Fruit fly (Drosophila melanogaster) whole organism, embryonic: ENCODE results near the gene gry.
A peak's percentile ranks its signal among the peaks of the same experiment; 100 is the strongest.

ENCODE experiments used
- Abd-B ChIP-seq: fragments of 200-800 bp; sonication (Bioruptor generic); optimal IDR thresholded peaks from 2 replicates; lab custom pipeline; 2018; ENCODE audit warnings: missing biosample characterization, mild to moderate bottlenecking, missing genetic modification characterization, moderate library complexity
- B-H2 ChIP-seq: fragments of 200-800 bp; sonication (Bioruptor generic); optimal IDR thresholded peaks from 2 replicates; lab custom pipeline; 2018; ENCODE audit warnings: missing biosample characterization, mild to moderate bottlenecking, missing genetic modification characterization
- CG10366 ChIP-seq: fragments of 200-800 bp; sonication (Bioruptor generic); IDR thresholded peaks from 2 replicates; pipeline ENCODE4 v1.3.6; 2022; ENCODE audit warnings: missing biosample characterization, missing genetic modification characterization
- CG11247 ChIP-seq: fragments of 200-800 bp; sonication (Bioruptor generic); IDR thresholded peaks from 2 replicates; pipeline ENCODE4 v1.3.6; 2022; ENCODE audit warnings: missing biosample characterization, missing genetic modification characterization
- CG11560 ChIP-seq: fragments of 200-800 bp; sonication (Bioruptor generic); IDR thresholded peaks from 3 replicates; pipeline ENCODE4 v1.3.6; 2022; ENCODE audit warnings: missing biosample characterization, missing genetic modification characterization
- CG13894 ChIP-seq: fragments of 200-800 bp; sonication (Bioruptor generic); optimal IDR thresholded peaks from 3 replicates; lab custom pipeline; 2018; ENCODE audit warnings: missing biosample characterization, mild to moderate bottlenecking, missing genetic modification characterization, moderate library complexity
- CG14014 ChIP-seq: fragments of 200-800 bp; sonication (Bioruptor generic); IDR thresholded peaks from 2 replicates; pipeline ENCODE4 v1.3.6; 2022; ENCODE audit warnings: missing biosample characterization, missing genetic modification characterization
- CG14965 ChIP-seq: fragments of 200-800 bp; sonication (Bioruptor generic); optimal IDR thresholded peaks from 2 replicates; lab custom pipeline; 2016; ENCODE audit warnings: missing biosample characterization, missing genetic modification characterization, borderline replicate concordance
- CG15269 ChIP-seq: fragments of 200-800 bp; sonication (Bioruptor generic); optimal IDR thresholded peaks from 2 replicates; lab custom pipeline; 2018; ENCODE audit warnings: missing biosample characterization, mild to moderate bottlenecking, missing genetic modification characterization, moderate library complexity
- CG30020 ChIP-seq: fragments of 200-800 bp; optimal IDR thresholded peaks from 2 replicates; lab custom pipeline; 2019; ENCODE audit warnings: missing biosample characterization, mild to moderate bottlenecking, missing genetic modification characterization, moderate library complexity
- CG31224 ChIP-seq: fragments of 200-800 bp; sonication (Bioruptor generic); IDR thresholded peaks from 2 replicates; pipeline ENCODE4 v1.3.6; 2022; ENCODE audit warnings: missing biosample characterization, missing genetic modification characterization
- CG31441 ChIP-seq: fragments of 200-800 bp; sonication (Bioruptor generic); IDR thresholded peaks from 2 replicates; pipeline ENCODE4 v1.3.6; 2022; ENCODE audit warnings: missing biosample characterization, missing genetic modification characterization
- CG4282 ChIP-seq: fragments of 200-800 bp; sonication (Bioruptor generic); optimal IDR thresholded peaks from 2 replicates; lab custom pipeline; 2016; ENCODE audit warnings: missing biosample characterization, missing genetic modification characterization
- CG4854 ChIP-seq: fragments of 200-800 bp; sonication (Bioruptor generic); optimal IDR thresholded peaks from 2 replicates; lab custom pipeline; 2016; ENCODE audit warnings: missing biosample characterization, missing genetic modification characterization, inconsistent platforms
- CG5245 ChIP-seq: fragments of 200-800 bp; sonication (Bioruptor generic); optimal IDR thresholded peaks from 3 replicates; lab custom pipeline; 2016; ENCODE audit warnings: missing biosample characterization, missing genetic modification characterization
- CG7745 ChIP-seq: fragments of 200-800 bp; sonication (Bioruptor generic); optimal IDR thresholded peaks from 2 replicates; lab custom pipeline; 2018; ENCODE audit warnings: missing biosample characterization, mild to moderate bottlenecking, missing genetic modification characterization, moderate library complexity
- CG9727 ChIP-seq: fragments of 200-800 bp; sonication (Bioruptor generic); optimal IDR thresholded peaks from 3 replicates; lab custom pipeline; 2017; ENCODE audit warnings: missing biosample characterization, mild to moderate bottlenecking, missing genetic modification characterization
- CG9932 ChIP-seq: fragments of 200-800 bp; sonication (Bioruptor generic); IDR thresholded peaks from 2 replicates; pipeline ENCODE4 v1.3.6; 2022; ENCODE audit warnings: missing biosample characterization, missing genetic modification characterization
- Chrac-16 ChIP-seq: fragments of 200-800 bp; sonication (Bioruptor generic); optimal IDR thresholded peaks from 3 replicates; lab custom pipeline; 2016; ENCODE audit warnings: missing biosample characterization, missing genetic modification characterization
- D19B ChIP-seq: fragments of 200-800 bp; sonication (Bioruptor generic); optimal IDR thresholded peaks from 2 replicates; lab custom pipeline; 2017; ENCODE audit warnings: missing biosample characterization, mild to moderate bottlenecking, missing genetic modification characterization
- Dfd ChIP-seq, 2 experiments: fragments of >200 bp; optimal IDR thresholded peaks; 2 replicates each; lab custom pipeline; 2017; ENCODE audit warnings: missing biosample characterization in 2 of 2, missing genetic modification characterization in 2 of 2
- HLH4C ChIP-seq: fragments of 200-800 bp; sonication (Bioruptor generic); IDR thresholded peaks from 3 replicates; pipeline ENCODE4 v1.3.6; 2022; ENCODE audit warnings: missing biosample characterization, missing genetic modification characterization; ENCODE audit not compliant: partially characterized antibody
- HLHmδ ChIP-seq: fragments of 200-800 bp; sonication (Bioruptor generic); optimal IDR thresholded peaks from 2 replicates; lab custom pipeline; 2018; ENCODE audit warnings: missing biosample characterization, mild to moderate bottlenecking, missing genetic modification characterization, moderate library complexity
- Hand ChIP-seq: fragments of 200-800 bp; sonication (Bioruptor generic); optimal IDR thresholded peaks from 2 replicates; lab custom pipeline; 2017; ENCODE audit warnings: mild to moderate bottlenecking, missing biosample characterization, missing genetic modification reagents, missing genetic modification characterization
- Myb ChIP-seq: fragments of 200-800 bp; sonication (Bioruptor generic); optimal IDR thresholded peaks from 2 replicates; lab custom pipeline; 2016; ENCODE audit warnings: missing biosample characterization, missing genetic modification characterization
- Neu2 ChIP-seq: fragments of 200-800 bp; sonication (Bioruptor generic); optimal IDR thresholded peaks from 3 replicates; lab custom pipeline; 2016; ENCODE audit warnings: missing biosample characterization, missing genetic modification characterization, borderline replicate concordance
- NfI ChIP-seq: fragments of 200-800 bp; sonication (Bioruptor generic); optimal IDR thresholded peaks from 3 replicates; lab custom pipeline; 2018; ENCODE audit warnings: missing biosample characterization, mild to moderate bottlenecking, missing genetic modification characterization, moderate library complexity
- PHDP ChIP-seq: fragments of 200-800 bp; sonication (Bioruptor generic); optimal IDR thresholded peaks from 3 replicates; lab custom pipeline; 2018; ENCODE audit warnings: missing biosample characterization, mild to moderate bottlenecking, missing genetic modification characterization, moderate library complexity
- bowl ChIP-seq: fragments of 200-800 bp; sonication (Bioruptor generic); IDR thresholded peaks from 2 replicates; pipeline ENCODE4 v1.3.6; 2022; ENCODE audit warnings: missing biosample characterization, missing genetic modification characterization
- cad ChIP-seq: fragments of >200 bp; optimal IDR thresholded peaks from 2 replicates; lab custom pipeline; 2017; ENCODE audit warnings: missing biosample characterization, missing genetic modification characterization
- cas ChIP-seq: fragments of 200-800 bp; sonication (Bioruptor generic); IDR thresholded peaks from 2 replicates; pipeline ENCODE4 v1.3.6; 2022; ENCODE audit warnings: missing biosample characterization, missing genetic modification characterization
- caup ChIP-seq: fragments of 200-800 bp; sonication (Bioruptor generic); optimal IDR thresholded peaks from 3 replicates; lab custom pipeline; 2017; ENCODE audit warnings: missing biosample characterization, mild to moderate bottlenecking, missing genetic modification characterization, moderate library complexity; ENCODE audit not compliant: severe bottlenecking
- da ChIP-seq: fragments of 200-800 bp; sonication (Bioruptor generic); optimal IDR thresholded peaks from 2 replicates; lab custom pipeline; 2016; ENCODE audit warnings: missing biosample characterization, missing genetic modification characterization
- gcm2 ChIP-seq: fragments of 200-800 bp; sonication (Bioruptor generic); optimal IDR thresholded peaks from 2 replicates; lab custom pipeline; 2016; ENCODE audit warnings: missing biosample characterization, missing genetic modification characterization
- grau ChIP-seq: fragments of 200-800 bp; optimal IDR thresholded peaks from 3 replicates; lab custom pipeline; 2019; ENCODE audit warnings: missing biosample characterization, mild to moderate bottlenecking, missing genetic modification characterization, moderate library complexity
- gt ChIP-seq: fragments of 200-800 bp; sonication (Bioruptor generic); IDR thresholded peaks from 2 replicates; pipeline ENCODE4 v1.3.6; 2022; ENCODE audit warnings: missing biosample characterization, missing genetic modification characterization
- klu ChIP-seq: fragments of 200-800 bp; sonication (Bioruptor generic); IDR thresholded peaks from 2 replicates; pipeline ENCODE4 v1.3.6; 2022; ENCODE audit warnings: missing biosample characterization, missing genetic modification characterization
- mld ChIP-seq: fragments of 200-800 bp; sonication (Bioruptor generic); IDR thresholded peaks from 3 replicates; pipeline ENCODE4 v1.3.6; 2022; ENCODE audit warnings: missing biosample characterization, missing genetic modification characterization; ENCODE audit not compliant: partially characterized antibody
- nerfin-1 ChIP-seq: fragments of 200-800 bp; sonication (Bioruptor generic); optimal IDR thresholded peaks from 3 replicates; lab custom pipeline; 2019; ENCODE audit warnings: missing biosample characterization, mild to moderate bottlenecking, missing genetic modification characterization, moderate library complexity
- pho ChIP-seq: fragments of 200-800 bp; sonication (Bioruptor generic); optimal IDR thresholded peaks from 2 replicates; lab custom pipeline; 2016; ENCODE audit warnings: missing biosample characterization, missing genetic modification characterization
- pzg ChIP-seq: fragments of 200-800 bp; sonication (Bioruptor generic); optimal IDR thresholded peaks from 3 replicates; lab custom pipeline; 2018; ENCODE audit warnings: missing biosample characterization, mild to moderate bottlenecking, missing genetic modification characterization, moderate library complexity
- row ChIP-seq: fragments of 200-800 bp; sonication (Bioruptor generic); IDR thresholded peaks from 3 replicates; pipeline ENCODE4 v1.3.6; 2022; ENCODE audit warnings: missing biosample characterization, missing genetic modification characterization
- scrt ChIP-seq: fragments of 200-800 bp; sonication (Bioruptor generic); optimal IDR thresholded peaks from 2 replicates; lab custom pipeline; 2018; ENCODE audit warnings: missing biosample characterization, mild to moderate bottlenecking, missing genetic modification characterization, moderate library complexity
- sna ChIP-seq: fragments of 200-800 bp; sonication (Bioruptor generic); IDR thresholded peaks from 2 replicates; pipeline ENCODE4 v1.3.6; 2022; ENCODE audit warnings: missing biosample characterization, missing genetic modification characterization; ENCODE audit not compliant: partially characterized antibody
- sr ChIP-seq: fragments of 200-800 bp; sonication (Bioruptor generic); IDR thresholded peaks from 3 replicates; pipeline ENCODE4 v1.3.6; 2022; ENCODE audit warnings: missing biosample characterization, missing genetic modification characterization
- tio ChIP-seq: fragments of 200-800 bp; sonication (Bioruptor generic); optimal IDR thresholded peaks from 2 replicates; lab custom pipeline; 2017; ENCODE audit warnings: missing biosample characterization, missing genetic modification characterization, inconsistent platforms
- tll ChIP-seq, 2 experiments: fragments of 200-800 bp in 1 of 2; fragments of >200 bp in 1 of 2; sonication (Bioruptor generic) in 1 of 2; optimal IDR thresholded peaks; 2 replicates each; lab custom pipeline; 2017 to 2019; ENCODE audit warnings: missing biosample characterization in 2 of 2, missing genetic modification characterization in 2 of 2, mild to moderate bottlenecking in 1 of 2, moderate library complexity in 1 of 2
- tna ChIP-seq: fragments of 200-800 bp; sonication (Bioruptor generic); IDR thresholded peaks from 2 replicates; pipeline ENCODE4 v1.3.6; 2022; ENCODE audit warnings: missing biosample characterization, missing genetic modification characterization; ENCODE audit not compliant: partially characterized antibody

Gene gry

dm6 chr3L:3197464-3197863, 1.4 kb upstream of the gry start, which contains the start of gene CG14966 (continued):
- no peak for TF ChIP-seq HLHmδ
- no peak for TF ChIP-seq D19B
- 0 out of 3 replicates have a peak, but pooled peaks have one; percentile 42 for TF ChIP-seq CG11560 (tag; lab: Robert Waterston, UW)
- no peak for TF ChIP-seq sr
- peak; percentile 20 for TF ChIP-seq B-H2 (GFP tag; lab: Kevin White, UChicago)
- peak; percentile 29 for TF ChIP-seq pho
- peak; percentile 34 for TF ChIP-seq grau (tag; lab: Kevin White, UChicago)
- TF ChIP-seq pzg = peak; percentile 89
- TF ChIP-seq CG30020 = peak; percentile 42
- peak; percentile 31 for TF ChIP-seq nerfin-1 (tag; lab: Kevin White, UChicago)
- no peak for TF ChIP-seq Abd-B (GFP tag; lab: Kevin White, UChicago)
- no peak for TF ChIP-seq bowl
- TF ChIP-seq CG14014 (GFP tag; lab: Robert Waterston, UW) = peak; percentile 57; the same call in 1 of the 2 replicates
- no peak for TF ChIP-seq gt (GFP tag; lab: Robert Waterston, UW)
- peak; percentile 76 for TF ChIP-seq HLH4C (GFP tag; lab: Robert Waterston, UW)
- peak; percentile 85 for TF ChIP-seq row (GFP tag; lab: Robert Waterston, UW)
- TF ChIP-seq Hand (GFP tag; lab: Kevin White, UChicago) = no peak
- peak; percentile 1 for TF ChIP-seq PHDP
- no peak for TF ChIP-seq Dfd (GFP tag; optimal IDR thresholded peaks at IDR 0.05; lab: Kevin White, UChicago)
- TF ChIP-seq CG4854 (GFP tag; lab: Kevin White, UChicago) = peak; percentile 19
- no peak for TF ChIP-seq cad (GFP tag; lab: Kevin White, UChicago)
- TF ChIP-seq NfI = no peak
- no peak for TF ChIP-seq CG10366 (GFP tag; lab: Robert Waterston, UW)
- TF ChIP-seq CG9727 = no peak
- TF ChIP-seq sna (GFP tag; lab: Robert Waterston, UW) = peak; percentile 94
- TF ChIP-seq caup (GFP tag; lab: Kevin White, UChicago) = no peak
- no peak for TF ChIP-seq CG5245 (GFP tag; lab: Kevin White, UChicago)
- no peak for TF ChIP-seq CG4282 (GFP tag; lab: Kevin White, UChicago)
- TF ChIP-seq Chrac-16 (GFP tag; lab: Kevin White, UChicago) = peak; percentile 4
- peak; percentile 78 for TF ChIP-seq CG9932 (GFP tag; lab: Robert Waterston, UW)

dm6 chr3L:3203062-3203461, 4.2 kb downstream of the gry start, which contains the start of gene CG32271:
Gene CG32271, minus strand, starts transcription at chr3L:3203162.
- TF ChIP-seq tna = no peak
- no peak for TF ChIP-seq CG15269
- TF ChIP-seq CG13894 (tag; lab: Kevin White, UChicago) = no peak
- no peak for TF ChIP-seq CG11247 (GFP tag; lab: Robert Waterston, UW)
- TF ChIP-seq Neu2 (GFP tag; lab: Kevin White, UChicago) = no peak
- TF ChIP-seq da (GFP tag; lab: Kevin White, UChicago) = no peak
- TF ChIP-seq cas (GFP tag; lab: Robert Waterston, UW) = no peak
- TF ChIP-seq cad (GFP tag; lab: Kevin White, UChicago) = no peak
- TF ChIP-seq mld (GFP tag; lab: Robert Waterston, UW) = no peak
- TF ChIP-seq CG7745 (tag; lab: Kevin White, UChicago) = no peak
- TF ChIP-seq CG31224 (GFP tag; lab: Robert Waterston, UW) = no peak
- no peak for TF ChIP-seq gcm2
- TF ChIP-seq scrt (GFP tag; lab: Kevin White, UChicago) = no peak
- no peak for TF ChIP-seq tll (GFP tag; optimal IDR thresholded peaks at IDR 0.05; lab: Kevin White, UChicago)
- TF ChIP-seq klu (GFP tag; lab: Robert Waterston, UW) = no peak
- no peak for TF ChIP-seq tio (GFP tag; lab: Kevin White, UChicago)
- TF ChIP-seq CG14965 (GFP tag; lab: Kevin White, UChicago) = no peak
- TF ChIP-seq Myb (GFP tag; lab: Kevin White, UChicago) = no peak
- no peak for TF ChIP-seq CG31441 (GFP tag; lab: Robert Waterston, UW)
